Fruit fly (Drosophila melanogaster) whole organism, embryonic: Measurements from ENCODE around the gene CG3679.
A peak's percentile ranks its signal among the peaks of the same experiment; 100 is the strongest.

Experiments used
- Abd-B ChIP-seq: fragments of 200-800 bp; sonication (Bioruptor generic); optimal IDR thresholded peaks from 2 replicates; lab custom pipeline; 2018; ENCODE audit warnings: missing biosample characterization, mild to moderate bottlenecking, missing genetic modification characterization, moderate library complexity
- Atf-2 ChIP-seq: fragments of 200-800 bp; sonication (Bioruptor generic); optimal IDR thresholded peaks from 2 replicates; lab custom pipeline; 2016; ENCODE audit warnings: missing biosample characterization, missing genetic modification characterization
- BtbVII ChIP-seq: fragments of 200-800 bp; sonication (Bioruptor generic); optimal IDR thresholded peaks from 3 replicates; lab custom pipeline; 2017; ENCODE audit warnings: missing biosample characterization, mild to moderate bottlenecking, missing genetic modification characterization
- Bteb2 ChIP-seq: fragments of 200-800 bp; sonication (Bioruptor generic); optimal IDR thresholded peaks from 2 replicates; lab custom pipeline; 2016; ENCODE audit warnings: missing biosample characterization, missing genetic modification characterization
- C15 ChIP-seq: fragments of 200-800 bp; sonication (Bioruptor generic); IDR thresholded peaks from 3 replicates; pipeline ENCODE4 v1.3.6; 2022; ENCODE audit warnings: missing biosample characterization, missing genetic modification characterization
- CG10654 ChIP-seq: fragments of 200-800 bp; sonication (Bioruptor generic); optimal IDR thresholded peaks from 2 replicates; lab custom pipeline; 2016; ENCODE audit warnings: missing biosample characterization, missing genetic modification characterization
- CG12219 ChIP-seq: fragments of 200-800 bp; sonication (Bioruptor generic); optimal IDR thresholded peaks from 3 replicates; lab custom pipeline; 2018; ENCODE audit warnings: missing biosample characterization, mild to moderate bottlenecking, missing genetic modification characterization
- CG14710 ChIP-seq: fragments of 200-800 bp; sonication (Bioruptor generic); optimal IDR thresholded peaks from 3 replicates; lab custom pipeline; 2019; ENCODE audit warnings: missing biosample characterization, mild to moderate bottlenecking, missing genetic modification characterization, moderate library complexity
- CG15011 ChIP-seq: fragments of 200-800 bp; sonication (Bioruptor generic); optimal IDR thresholded peaks from 3 replicates; lab custom pipeline; 2018; ENCODE audit warnings: missing biosample characterization, mild to moderate bottlenecking, missing genetic modification characterization
- CG16815 ChIP-seq: fragments of 200-800 bp; sonication (Bioruptor generic); optimal IDR thresholded peaks from 3 replicates; lab custom pipeline; 2017; ENCODE audit warnings: missing biosample characterization, mild to moderate bottlenecking, missing genetic modification characterization
- CG17328 ChIP-seq: fragments of 200-800 bp; sonication (Bioruptor generic); IDR thresholded peaks from 2 replicates; pipeline ENCODE4 v1.3.6; 2022; ENCODE audit warnings: missing biosample characterization, missing genetic modification characterization
- CG17829 ChIP-seq: fragments of 200-800 bp; optimal IDR thresholded peaks from 2 replicates; lab custom pipeline; 2019; ENCODE audit warnings: missing biosample characterization, mild to moderate bottlenecking, missing genetic modification characterization, moderate library complexity
- CG1792 ChIP-seq: fragments of 200-800 bp; sonication (Bioruptor generic); optimal IDR thresholded peaks from 2 replicates; lab custom pipeline; 2016; ENCODE audit warnings: missing biosample characterization, missing genetic modification characterization
- CG18262 ChIP-seq: fragments of 200-800 bp; optimal IDR thresholded peaks from 3 replicates; lab custom pipeline; 2019; ENCODE audit warnings: missing biosample characterization, mild to moderate bottlenecking, missing genetic modification characterization, moderate library complexity
- CG18599 ChIP-seq: fragments of 200-800 bp; sonication (Bioruptor generic); optimal IDR thresholded peaks from 3 replicates; lab custom pipeline; 2017; ENCODE audit warnings: missing biosample characterization, missing genetic modification characterization, mild to moderate bottlenecking, moderate library complexity, missing genetic modification reagents
- CG2678 ChIP-seq: fragments of 200-800 bp; sonication (Bioruptor generic); optimal IDR thresholded peaks from 3 replicates; lab custom pipeline; 2019; ENCODE audit warnings: missing biosample characterization, mild to moderate bottlenecking, missing genetic modification characterization, moderate library complexity
- CG3065 ChIP-seq: fragments of 200-800 bp; sonication (Bioruptor generic); optimal IDR thresholded peaks from 2 replicates; lab custom pipeline; 2016; ENCODE audit warnings: missing biosample characterization, missing genetic modification characterization
- CG31388 ChIP-seq: fragments of 200-800 bp; sonication (Bioruptor generic); optimal IDR thresholded peaks from 2 replicates; lab custom pipeline; 2016; ENCODE audit warnings: missing biosample characterization, missing genetic modification characterization
- CG3163 ChIP-seq: fragments of 200-800 bp; sonication (Bioruptor generic); optimal IDR thresholded peaks from 3 replicates; lab custom pipeline; 2016; ENCODE audit warnings: missing biosample characterization, missing genetic modification characterization
- CG3847 ChIP-seq: fragments of 200-800 bp; sonication (Bioruptor generic); IDR thresholded peaks from 2 replicates; pipeline ENCODE4 v1.3.6; 2022; ENCODE audit warnings: missing biosample characterization, missing genetic modification characterization
- CG8388 ChIP-seq: fragments of 200-800 bp; sonication (Bioruptor generic); optimal IDR thresholded peaks from 2 replicates; lab custom pipeline; 2019; ENCODE audit warnings: missing biosample characterization, mild to moderate bottlenecking, missing genetic modification characterization, moderate library complexity
- D19B ChIP-seq: fragments of 200-800 bp; sonication (Bioruptor generic); optimal IDR thresholded peaks from 2 replicates; lab custom pipeline; 2017; ENCODE audit warnings: missing biosample characterization, mild to moderate bottlenecking, missing genetic modification characterization
- Dip3 ChIP-seq: fragments of 200-800 bp; sonication (Bioruptor generic); optimal IDR thresholded peaks from 3 replicates; lab custom pipeline; 2016; ENCODE audit warnings: missing biosample characterization, missing genetic modification characterization
- Doc2 ChIP-seq: fragments of 200-800 bp; sonication (Bioruptor generic); IDR thresholded peaks from 2 replicates; pipeline ENCODE4 v1.3.6; 2022; ENCODE audit warnings: missing biosample characterization, missing genetic modification characterization
- Doc3 ChIP-seq: fragments of 200-800 bp; sonication (Bioruptor generic); IDR thresholded peaks from 3 replicates; pipeline ENCODE4 v1.3.6; 2022; ENCODE audit warnings: missing biosample characterization, missing genetic modification characterization; ENCODE audit not compliant: partially characterized antibody
- Dref ChIP-seq: fragments of 200-800 bp; sonication (Bioruptor generic); IDR thresholded peaks from 2 replicates; pipeline ENCODE4 v1.3.6; 2022; ENCODE audit warnings: missing biosample characterization, missing genetic modification characterization
- E2f2 ChIP-seq: fragments of 200-800 bp; sonication (Bioruptor generic); IDR thresholded peaks from 2 replicates; pipeline ENCODE4 v1.3.6; 2022; ENCODE audit warnings: missing biosample characterization, missing genetic modification characterization
- Lhr ChIP-seq: fragments of 200-800 bp; sonication (Bioruptor generic); optimal IDR thresholded peaks from 3 replicates; lab custom pipeline; 2017; ENCODE audit warnings: mild to moderate bottlenecking, missing biosample characterization, missing genetic modification reagents, missing genetic modification characterization
- Mes4 ChIP-seq: fragments of 200-800 bp; sonication (Bioruptor generic); optimal IDR thresholded peaks from 2 replicates; lab custom pipeline; 2016; ENCODE audit warnings: missing biosample characterization, missing genetic modification characterization
- Sry-δ ChIP-seq: fragments of 200-800 bp; sonication (Bioruptor generic); optimal IDR thresholded peaks from 2 replicates; lab custom pipeline; 2016; ENCODE audit warnings: missing biosample characterization, missing genetic modification characterization
- Trl ChIP-seq, 3 experiments: fragments of >200 bp in 2 of 3; fragments of 200-800 bp in 1 of 3; sonication (Bioruptor generic) in 1 of 3; optimal IDR thresholded peaks; 2 replicates in 1 of 3; 3 replicates in 2 of 3; lab custom pipeline; 2016 to 2017; ENCODE audit warnings: missing biosample characterization in 1 of 3, missing genetic modification characterization in 1 of 3
- Xbp1 ChIP-seq: fragments of 200-800 bp; sonication (Bioruptor generic); optimal IDR thresholded peaks from 3 replicates; lab custom pipeline; 2016; ENCODE audit warnings: missing biosample characterization, mild to moderate bottlenecking, missing genetic modification characterization
- ac ChIP-seq: fragments of 200-800 bp; sonication (Bioruptor generic); optimal IDR thresholded peaks from 3 replicates; lab custom pipeline; 2017; ENCODE audit warnings: missing biosample characterization, mild to moderate bottlenecking, missing genetic modification characterization
- az2 ChIP-seq: fragments of 200-800 bp; sonication (Bioruptor generic); optimal IDR thresholded peaks from 3 replicates; lab custom pipeline; 2016; ENCODE audit warnings: missing biosample characterization, missing genetic modification characterization
- bigmax ChIP-seq: fragments of 200-800 bp; sonication (Bioruptor generic); optimal IDR thresholded peaks from 2 replicates; lab custom pipeline; 2018; ENCODE audit warnings: missing biosample characterization, mild to moderate bottlenecking, missing genetic modification characterization
- ci ChIP-seq: fragments of 200-800 bp; sonication (Bioruptor generic); IDR thresholded peaks from 3 replicates; pipeline ENCODE4 v1.3.6; 2022; ENCODE audit warnings: missing biosample characterization, missing genetic modification characterization
- crc ChIP-seq: fragments of 200-800 bp; sonication (Bioruptor generic); optimal IDR thresholded peaks from 2 replicates; lab custom pipeline; 2016; ENCODE audit warnings: missing biosample characterization, missing genetic modification characterization
- dmrt11E ChIP-seq: fragments of 200-800 bp; sonication (Bioruptor generic); optimal IDR thresholded peaks from 3 replicates; lab custom pipeline; 2018; ENCODE audit warnings: missing biosample characterization, mild to moderate bottlenecking, missing genetic modification characterization, moderate library complexity
- ems ChIP-seq: fragments of 200-800 bp; sonication (Bioruptor generic); optimal IDR thresholded peaks from 3 replicates; lab custom pipeline; 2016; ENCODE audit warnings: missing biosample characterization, missing genetic modification characterization
- fd96Cb ChIP-seq: fragments of 200-800 bp; sonication (Bioruptor generic); optimal IDR thresholded peaks from 2 replicates; lab custom pipeline; 2018; ENCODE audit warnings: missing biosample characterization, mild to moderate bottlenecking, missing genetic modification characterization, moderate library complexity
- kay ChIP-seq: fragments of 200-800 bp; sonication (Bioruptor generic); optimal IDR thresholded peaks from 2 replicates; lab custom pipeline; 2016; ENCODE audit warnings: missing biosample characterization, missing genetic modification characterization
- org-1 ChIP-seq: fragments of 200-800 bp; sonication (Bioruptor generic); optimal IDR thresholded peaks from 2 replicates; lab custom pipeline; 2017; ENCODE audit warnings: missing biosample characterization, missing genetic modification characterization
- pnt ChIP-seq: fragments of 200-800 bp; sonication (Bioruptor generic); optimal IDR thresholded peaks from 3 replicates; lab custom pipeline; 2016; ENCODE audit warnings: missing biosample characterization, missing genetic modification characterization
- pzg ChIP-seq: fragments of 200-800 bp; sonication (Bioruptor generic); optimal IDR thresholded peaks from 3 replicates; lab custom pipeline; 2018; ENCODE audit warnings: missing biosample characterization, mild to moderate bottlenecking, missing genetic modification characterization, moderate library complexity
- seq ChIP-seq: fragments of 200-800 bp; sonication (Bioruptor generic); IDR thresholded peaks from 2 replicates; pipeline ENCODE4 v1.3.6; 2022; ENCODE audit warnings: missing biosample characterization, missing genetic modification characterization
- sisA ChIP-seq: fragments of 200-800 bp; sonication (Bioruptor generic); IDR thresholded peaks from 2 replicates; pipeline ENCODE4 v1.3.6; 2022; ENCODE audit warnings: missing biosample characterization, missing genetic modification characterization
- slou ChIP-seq: fragments of 200-800 bp; sonication (Bioruptor generic); optimal IDR thresholded peaks from 3 replicates; lab custom pipeline; 2016; ENCODE audit warnings: missing biosample characterization, missing genetic modification characterization
- vfl ChIP-seq: fragments of 200-800 bp; sonication (Bioruptor generic); optimal IDR thresholded peaks from 2 replicates; lab custom pipeline; 2016; ENCODE audit warnings: missing biosample characterization, missing genetic modification characterization
- zen ChIP-seq: fragments of 200-800 bp; sonication (Bioruptor generic); optimal IDR thresholded peaks from 3 replicates; lab custom pipeline; 2018; ENCODE audit warnings: missing biosample characterization, mild to moderate bottlenecking, missing genetic modification characterization, moderate library complexity

CG3679 gene

dm6 chrX:16296423-16297292 is 7.0 kb upstream of the CG3679 start, which contains the start of gene CG3632 (continued):
- TF ChIP-seq ci (no peak; the same call in 2 of the 3 replicates), ems (GFP tag; lab: Kevin White, UChicago) (peak; percentile 31), vfl (GFP tag; lab: Kevin White, UChicago) (peak; percentile 42), az2 (GFP tag; lab: Kevin White, UChicago) (no peak), Sry-δ (GFP tag; lab: Kevin White, UChicago) (peak; percentile 94), Dip3 (GFP tag; lab: Kevin White, UChicago) (no peak), CG17829 (tag; lab: Kevin White, UChicago) (peak; percentile 8), zen (tag; lab: Kevin White, UChicago) (no peak), fd96Cb (tag; lab: Kevin White, UChicago) (no peak), pzg (GFP tag; lab: Kevin White, UChicago) (peak; percentile 84), Lhr (GFP tag; lab: Kevin White, UChicago) (peak; percentile 12), CG18599 (GFP tag; lab: Kevin White, UChicago) (no peak), CG17328 (GFP tag; lab: Robert Waterston, UW) (no peak), org-1 (GFP tag; lab: Kevin White, UChicago) (no peak), crc (GFP tag; lab: Kevin White, UChicago) (no peak), pnt (no peak), D19B (GFP tag; lab: Kevin White, UChicago) (no peak), CG14710 (tag; lab: Kevin White, UChicago) (peak; percentile 34), E2f2 (GFP tag; lab: Robert Waterston, UW) (no peak; the same call in 1 of the 2 replicates), Xbp1 (peak; percentile 42), CG16815 (no peak), Dref (GFP tag; lab: Robert Waterston, UW) (peak; percentile 88), Bteb2 (GFP tag; lab: Kevin White, UChicago) (no peak), Doc2 (GFP tag; lab: Robert Waterston, UW) (no peak), ac (GFP tag; lab: Kevin White, UChicago) (no peak), C15 (GFP tag; lab: Robert Waterston, UW) (no peak), CG15011 (GFP tag; lab: Kevin White, UChicago) (no peak), CG3847 (peak; percentile 67), kay (GFP tag; lab: Kevin White, UChicago) (no peak), Atf-2 (peak; percentile 17), Mes4 (no peak), CG12219 (GFP tag; lab: Kevin White, UChicago) (no peak), Trl (optimal IDR thresholded peaks at IDR 0.05; lab: Kevin White, UChicago) (no peak), Trl (GFP tag; optimal IDR thresholded peaks at IDR 0.05; lab: Kevin White, UChicago) (peak; percentile 44), CG10654 (GFP tag; lab: Kevin White, UChicago) (peak; percentile 20), CG3065 (GFP tag; lab: Kevin White, UChicago) (no peak), bigmax (GFP tag; lab: Kevin White, UChicago) (peak; percentile 53), Abd-B (GFP tag; lab: Kevin White, UChicago) (no peak), CG1792 (GFP tag; lab: Kevin White, UChicago) (peak; percentile 10), slou (GFP tag; lab: Kevin White, UChicago) (no peak), CG3163 (GFP tag; lab: Kevin White, UChicago) (peak; percentile 18), BtbVII (GFP tag; lab: Kevin White, UChicago) (no peak), CG8388 (peak; percentile 18), sisA (GFP tag; lab: Robert Waterston, UW) (no peak), Doc3 (GFP tag; lab: Robert Waterston, UW) (peak; percentile 66), CG2678 (no peak), seq (no peak), CG18262 (tag; lab: Kevin White, UChicago) (no peak), CG31388 (no peak), dmrt11E (no peak)
